Worm (Caenorhabditis elegans) whole organism, L4 larva: ENCODE measurements around the gene atgp-1.

Source experiments
- D1046.2 ChIP-seq: fragments of 200-800 bp; sonication (Bioruptor generic); IDR thresholded peaks from 2 replicates; pipeline ENCODE4 v1.3.6; 2022; ENCODE audit warnings: missing genetic modification characterization, missing compliant biosample characterization
- T26A8.4 ChIP-seq: fragments of 200-800 bp; sonication (Bioruptor generic); IDR thresholded peaks from 2 replicates; pipeline ENCODE4 v1.3.6; 2022; ENCODE audit warnings: missing genetic modification characterization, missing compliant biosample characterization
- Y105C5A.15 ChIP-seq: fragments of 200-800 bp; sonication (Bioruptor generic); IDR thresholded peaks from 2 replicates; pipeline ENCODE4 v1.3.6; 2022; ENCODE audit warnings: missing genetic modification characterization, missing compliant biosample characterization
- Y75B8A.6 ChIP-seq: fragments of 200-800 bp; sonication (Bioruptor generic); IDR thresholded peaks from 2 replicates; pipeline ENCODE4 v1.3.6; 2022; ENCODE audit warnings: missing genetic modification reagents, missing genetic modification characterization, missing compliant biosample characterization
- aha-1 ChIP-seq: fragments of 150-350 bp; peaks from one replicate; lab custom pipeline; 2014; ENCODE audit warnings: missing biosample characterization, missing genetic modification characterization
- ama-1 ChIP-seq: fragments of 150-350 bp; optimal IDR thresholded peaks from 2 replicates; lab custom pipeline; 2014; ENCODE audit warnings: inconsistent platforms, mixed read lengths
- ceh-20 ChIP-seq: fragments of 200-800 bp; sonication (Bioruptor generic); IDR thresholded peaks from 2 replicates; pipeline ENCODE4 v1.3.6; 2022; ENCODE audit warnings: missing genetic modification reagents, missing genetic modification characterization, missing compliant biosample characterization
- ceh-28 ChIP-seq: fragments of 150-350 bp; optimal IDR thresholded peaks from 2 replicates; lab custom pipeline; 2014; ENCODE audit warnings: missing biosample characterization, missing genetic modification reagents, missing genetic modification characterization
- ceh-62 ChIP-seq: sonication (generic microtip); optimal IDR thresholded peaks from 2 replicates; lab custom pipeline; 2017; ENCODE audit warnings: missing biosample characterization, missing genetic modification characterization
- ceh-82 ChIP-seq: sonication (generic microtip); optimal IDR thresholded peaks from 2 replicates; lab custom pipeline; 2017; ENCODE audit warnings: missing biosample characterization, missing genetic modification characterization
- ctbp-1 ChIP-seq: fragments of 200-800 bp; sonication (Bioruptor generic); IDR thresholded peaks from 2 replicates; pipeline ENCODE4 v1.3.6; 2022; ENCODE audit warnings: missing genetic modification reagents, missing genetic modification characterization, missing compliant biosample characterization
- daf-12 ChIP-seq: fragments of 150-350 bp; optimal IDR thresholded peaks from 2 replicates; lab custom pipeline; 2014; ENCODE audit warnings: missing biosample characterization, missing genetic modification reagents, missing genetic modification characterization
- daf-16 ChIP-seq, 3 experiments: sonication (generic microtip); optimal IDR thresholded peaks; 2 replicates each; lab custom pipeline; 2016 to 2017; ENCODE audit warnings: missing genetic modification characterization in 3 of 3, missing genetic modification reagents in 3 of 3, mild to moderate bottlenecking in 2 of 3, missing compliant biosample characterization in 2 of 3, missing biosample characterization in 1 of 3, moderate library complexity in 1 of 3
- daf-19 ChIP-seq: fragments of 200-800 bp; sonication (Bioruptor generic); conservative IDR thresholded peaks from 2 replicates; pipeline ENCODE4 v1.3.6; 2022; ENCODE audit warnings: missing genetic modification characterization, missing compliant biosample characterization
- dmd-8 ChIP-seq: fragments of 200-800 bp; sonication (Bioruptor generic); IDR thresholded peaks from 2 replicates; pipeline ENCODE4 v1.3.6; 2022; ENCODE audit warnings: missing genetic modification characterization, missing compliant biosample characterization
- duxl-1 ChIP-seq: sonication (generic microtip); optimal IDR thresholded peaks from 2 replicates; lab custom pipeline; 2016; ENCODE audit warnings: mild to moderate bottlenecking, missing genetic modification characterization, moderate library complexity, missing compliant biosample characterization; ENCODE audit not compliant: poor library complexity
- egl-43 ChIP-seq: fragments of 200-800 bp; sonication (Bioruptor generic); IDR thresholded peaks from 2 replicates; pipeline ENCODE4 v1.3.6; 2022; ENCODE audit warnings: missing genetic modification reagents, missing genetic modification characterization, missing compliant biosample characterization
- fkh-10 ChIP-seq: fragments of 150-350 bp; optimal IDR thresholded peaks from 2 replicates; lab custom pipeline; 2014; ENCODE audit warnings: missing biosample characterization, missing genetic modification reagents, missing genetic modification characterization
- fos-1 ChIP-seq: fragments of 150-350 bp; optimal IDR thresholded peaks from 2 replicates; lab custom pipeline; 2014; ENCODE audit warnings: missing biosample characterization, missing genetic modification characterization
- hif-1 ChIP-seq, 2 experiments: sonication (generic microtip); optimal IDR thresholded peaks; 2 replicates each; lab custom pipeline; 2016 to 2017; ENCODE audit warnings: missing compliant biosample characterization in 2 of 2, missing genetic modification characterization in 2 of 2, missing genetic modification reagents in 2 of 2, missing genotype in 2 of 2, mild to moderate bottlenecking in 1 of 2
- jun-1 ChIP-seq: fragments of 150-350 bp; optimal IDR thresholded peaks from 2 replicates; lab custom pipeline; 2014; ENCODE audit warnings: missing biosample characterization, missing genetic modification reagents, missing genetic modification characterization
- lim-7 ChIP-seq: fragments of 200-800 bp; sonication (Bioruptor generic); IDR thresholded peaks from 2 replicates; pipeline ENCODE4 v1.3.6; 2022; ENCODE audit warnings: missing genetic modification characterization, missing compliant biosample characterization
- lin-39 ChIP-seq: fragments of 150-350 bp; optimal IDR thresholded peaks from 2 replicates; lab custom pipeline; 2014; ENCODE audit warnings: missing biosample characterization, missing genetic modification reagents, missing genetic modification characterization
- lsy-2 ChIP-seq, 2 experiments: fragments of 150-350 bp in 1 of 2; sonication (generic microtip) in 1 of 2; optimal IDR thresholded peaks; 2 replicates each; lab custom pipeline; 2014 to 2017; ENCODE audit warnings: missing biosample characterization in 2 of 2, missing genetic modification characterization in 2 of 2
- madf-5 ChIP-seq, 2 experiments: fragments of 200-800 bp; sonication (Bioruptor generic); IDR thresholded peaks; 2 replicates each; pipeline ENCODE4 v1.3.6; 2022; ENCODE audit warnings: missing compliant biosample characterization in 2 of 2, missing genetic modification characterization in 2 of 2
- mdl-1 ChIP-seq, 2 experiments: fragments of 150-350 bp in 1 of 2; sonication (generic microtip) in 1 of 2; optimal IDR thresholded peaks; 2 replicates each; lab custom pipeline; 2014 to 2017; ENCODE audit warnings: missing biosample characterization in 2 of 2, missing genetic modification characterization in 2 of 2
- mdt-29 ChIP-seq: fragments of 200-800 bp; sonication (Bioruptor generic); IDR thresholded peaks from 2 replicates; pipeline ENCODE4 v1.3.6; 2022; ENCODE audit warnings: missing genetic modification reagents, missing genetic modification characterization, missing compliant biosample characterization
- mes-2 ChIP-seq: sonication (generic microtip); optimal IDR thresholded peaks from 2 replicates; lab custom pipeline; 2016; ENCODE audit warnings: missing genotype, mild to moderate bottlenecking, missing genetic modification characterization, missing compliant biosample characterization; ENCODE audit not compliant: poor library complexity, severe bottlenecking
- mxl-3 ChIP-seq: fragments of 200-800 bp; sonication (Bioruptor generic); optimal IDR thresholded peaks from 2 replicates; lab custom pipeline; 2018; ENCODE audit warnings: mild to moderate bottlenecking, missing genetic modification characterization, missing compliant biosample characterization
- nhr-11 ChIP-seq: fragments of 150-350 bp; optimal IDR thresholded peaks from 2 replicates; lab custom pipeline; 2014; ENCODE audit warnings: missing biosample characterization, missing genetic modification characterization
- nhr-111 ChIP-seq: fragments of 200-800 bp; sonication (Bioruptor generic); optimal IDR thresholded peaks from 2 replicates; lab custom pipeline; 2018; ENCODE audit warnings: mild to moderate bottlenecking, missing genetic modification characterization, missing compliant biosample characterization
- nhr-25 ChIP-seq: sonication (generic microtip); optimal IDR thresholded peaks from 2 replicates; lab custom pipeline; 2017; ENCODE audit warnings: missing genetic modification characterization, mild to moderate bottlenecking, missing compliant biosample characterization, antibody characterized with exemption, moderate library complexity, borderline replicate concordance; ENCODE audit not compliant: insufficient read depth
- nhr-42 ChIP-seq: fragments of 200-800 bp; sonication (Bioruptor generic); IDR thresholded peaks from 2 replicates; pipeline ENCODE4 v1.3.6; 2022; ENCODE audit warnings: missing genetic modification characterization, missing compliant biosample characterization
- nhr-6 ChIP-seq: fragments of 150-350 bp; optimal IDR thresholded peaks from 2 replicates; lab custom pipeline; 2014; ENCODE audit warnings: missing biosample characterization, missing genetic modification characterization
- nhr-77 ChIP-seq: fragments of 150-350 bp; optimal IDR thresholded peaks from 2 replicates; lab custom pipeline; 2014; ENCODE audit warnings: missing biosample characterization, missing genetic modification characterization
- rbr-2 ChIP-seq: sonication (generic microtip); optimal IDR thresholded peaks from 2 replicates; lab custom pipeline; 2016; ENCODE audit warnings: missing genotype, missing genetic modification characterization, missing compliant biosample characterization
- snpc-1.2 ChIP-seq: fragments of 200-800 bp; sonication (Bioruptor generic); IDR thresholded peaks from 2 replicates; pipeline ENCODE4 v1.3.6; 2022; ENCODE audit warnings: missing genetic modification reagents, missing genetic modification characterization, missing compliant biosample characterization
- snpc-4 ChIP-seq: fragments of 150-350 bp; optimal IDR thresholded peaks from 2 replicates; lab custom pipeline; 2014; ENCODE audit warnings: missing biosample characterization, missing genetic modification characterization
- tag-97 ChIP-seq: fragments of 200-800 bp; sonication (Bioruptor generic); IDR thresholded peaks from 2 replicates; pipeline ENCODE4 v1.3.6; 2022; ENCODE audit warnings: missing genetic modification characterization, missing compliant biosample characterization
- unc-39 ChIP-seq: sonication (generic microtip); optimal IDR thresholded peaks from 2 replicates; lab custom pipeline; 2017; ENCODE audit warnings: missing biosample characterization, missing genetic modification characterization
- unc-62 ChIP-seq, 3 experiments: fragments of 150-350 bp in 1 of 3; sonication (generic microtip); optimal IDR thresholded peaks in 2 of 3; peaks in 1 of 3; 1 replicate in 1 of 3; 2 replicates in 2 of 3; lab custom pipeline; 2014 to 2017; ENCODE audit warnings: missing biosample characterization in 3 of 3, missing genetic modification characterization in 3 of 3, missing genetic modification reagents in 3 of 3, missing genotype in 1 of 3
- vab-7 ChIP-seq: fragments of 200-800 bp; sonication (Bioruptor generic); IDR thresholded peaks from 2 replicates; pipeline ENCODE4 v1.3.6; 2022; ENCODE audit warnings: missing genetic modification reagents, missing genetic modification characterization, missing compliant biosample characterization
- zfp-3 ChIP-seq: fragments of 200-800 bp; sonication (Bioruptor generic); conservative IDR thresholded peaks from 2 replicates; pipeline ENCODE4 v1.3.6; 2022; ENCODE audit warnings: missing genetic modification reagents, missing genetic modification characterization, missing compliant biosample characterization
- zip-11 ChIP-seq: fragments of 200-800 bp; sonication (Bioruptor generic); IDR thresholded peaks from 2 replicates; pipeline ENCODE4 v1.3.6; 2022; ENCODE audit warnings: missing genetic modification characterization, missing compliant biosample characterization
- ztf-11 ChIP-seq: fragments of 150-350 bp; optimal IDR thresholded peaks from 2 replicates; lab custom pipeline; 2014; ENCODE audit warnings: missing biosample characterization, missing genetic modification characterization

atgp-1 gene

ce11 chrIV:17278363-17278762 lies 9.2 kb downstream of the atgp-1 start (continued):
- TF ChIP-seq nhr-111 (GFP tag; lab: Kevin White, UChicago) (no peak), snpc-4 (tag; lab: Kevin White, UChicago) (peak; percentile 27), D1046.2 (peak; percentile 95), daf-12 (tag; lab: Kevin White, UChicago) (no peak), zfp-3 (GFP tag; lab: Robert Waterston, UW) (peak; percentile 98), madf-5 (GFP tag; IDR thresholded peaks at IDR 0.05; lab: Robert Waterston, UW) (peak; percentile 12 to 82; a peak in 2 of 4 replicates), Y105C5A.15 (GFP tag; lab: Robert Waterston, UW) (peak; percentile 50; the same call in 1 of the 2 replicates), unc-62 (GFP tag; optimal IDR thresholded peaks at IDR 0.05 in 1 of 2; lab: Kevin White, UChicago) (peak; percentile 31 to 97), unc-62 (tag; optimal IDR thresholded peaks at IDR 0.05; lab: Kevin White, UChicago) (no peak), nhr-11 (tag; lab: Kevin White, UChicago) (peak; percentile 99), unc-39 (tag; lab: Kevin White, UChicago) (no peak), nhr-42 (GFP tag; lab: Robert Waterston, UW) (peak; percentile 90), lsy-2 (tag; optimal IDR thresholded peaks at IDR 0.05; lab: Kevin White, UChicago) (peak; percentile 91 to 95), fos-1 (tag; lab: Kevin White, UChicago) (peak; percentile 62), ceh-82 (tag; lab: Kevin White, UChicago) (no peak), T26A8.4 (GFP tag; lab: Robert Waterston, UW) (peak; percentile 91)

ce11 chrIV:17278861-17279591 lies 9.9 kb downstream of the atgp-1 start, which contains the start of gene hsp-1:
hsp-1 (plus strand) TSS chrIV:17278959.
- TF ChIP-seq nhr-111 (GFP tag; lab: Kevin White, UChicago) (no peak), jun-1 (tag; lab: Kevin White, UChicago) (no peak), tag-97 (no peak), daf-19 (GFP tag; lab: Robert Waterston, UW) (peak; percentile 54; the same call in 1 of the 2 replicates), ctbp-1 (GFP tag; lab: Robert Waterston, UW) (no peak), lim-7 (GFP tag; lab: Robert Waterston, UW) (peak; percentile 74), nhr-77 (no peak), nhr-6 (tag; lab: Kevin White, UChicago) (no peak), unc-62 (GFP tag; optimal IDR thresholded peaks at IDR 0.05 in 1 of 2; lab: Kevin White, UChicago) (peak in 1 of 2 experiments; percentile 23), unc-62 (tag; optimal IDR thresholded peaks at IDR 0.05; lab: Kevin White, UChicago) (no peak), duxl-1 (tag; lab: Kevin White, UChicago) (peak; percentile 4), zfp-3 (GFP tag; lab: Robert Waterston, UW) (no peak), unc-39 (tag; lab: Kevin White, UChicago) (no peak), snpc-1.2 (GFP tag; lab: Robert Waterston, UW) (0 out of 2 replicates have a peak, but pooled peaks have one; percentile 70), nhr-25 (tag; lab: Kevin White, UChicago) (no peak), ceh-20 (GFP tag; lab: Robert Waterston, UW) (no peak; the same call in 1 of the 2 replicates), vab-7 (peak; percentile 67; the same call in 1 of the 2 replicates), rbr-2 (tag; lab: Kevin White, UChicago) (no peak), ztf-11 (no peak), dmd-8 (GFP tag; lab: Robert Waterston, UW) (no peak), madf-5 (GFP tag; IDR thresholded peaks at IDR 0.05; lab: Robert Waterston, UW) (no peak), fkh-10 (GFP tag; lab: Kevin White, UChicago) (no peak), ama-1 (peak; percentile 82), ceh-62 (no peak), mdl-1 (tag; optimal IDR thresholded peaks at IDR 0.05; lab: Kevin White, UChicago) (no peak), nhr-42 (GFP tag; lab: Robert Waterston, UW) (no peak), aha-1 (peak; percentile 96), mes-2 (tag; lab: Kevin White, UChicago) (no peak), mdt-29 (GFP tag; lab: Robert Waterston, UW) (0 out of 2 replicates have a peak, but pooled peaks have one; percentile 35), Y75B8A.6 (peak; percentile 33; the same call in 1 of the 2 replicates), daf-16 (GFP tag; optimal IDR thresholded peaks at IDR 0.05; lab: Kevin White, UChicago) (peak in 1 of 2 experiments; percentile 2), daf-16 (tag; optimal IDR thresholded peaks at IDR 0.05; lab: Kevin White, UChicago) (no peak), ceh-28 (tag; lab: Kevin White, UChicago) (no peak), lin-39 (no peak), zip-11 (GFP tag; lab: Robert Waterston, UW) (no peak), hif-1 (tag; optimal IDR thresholded peaks at IDR 0.05; lab: Kevin White, UChicago) (no peak), mxl-3 (GFP tag; lab: Kevin White, UChicago) (no peak), egl-43 (GFP tag; lab: Robert Waterston, UW) (peak; percentile 3; the same call in 1 of the 2 replicates)
